Worm (Caenorhabditis elegans) whole organism, midembryonic: ENCODE measurements around the gene gst-12.

ENCODE experiments used
- ref-1 ChIP-seq: fragments of 200-800 bp; sonication (Bioruptor generic); conservative IDR thresholded peaks from 2 replicates; pipeline ENCODE4 v1.3.6; 2022; ENCODE audit warnings: missing genetic modification reagents, missing genetic modification characterization, missing compliant biosample characterization
- ztf-29 ChIP-seq: fragments of 200-800 bp; sonication (Bioruptor generic); IDR thresholded peaks from 2 replicates; pipeline ENCODE4 v1.3.6; 2022; ENCODE audit warnings: missing genetic modification reagents, missing genetic modification characterization, missing compliant biosample characterization

DNA sequence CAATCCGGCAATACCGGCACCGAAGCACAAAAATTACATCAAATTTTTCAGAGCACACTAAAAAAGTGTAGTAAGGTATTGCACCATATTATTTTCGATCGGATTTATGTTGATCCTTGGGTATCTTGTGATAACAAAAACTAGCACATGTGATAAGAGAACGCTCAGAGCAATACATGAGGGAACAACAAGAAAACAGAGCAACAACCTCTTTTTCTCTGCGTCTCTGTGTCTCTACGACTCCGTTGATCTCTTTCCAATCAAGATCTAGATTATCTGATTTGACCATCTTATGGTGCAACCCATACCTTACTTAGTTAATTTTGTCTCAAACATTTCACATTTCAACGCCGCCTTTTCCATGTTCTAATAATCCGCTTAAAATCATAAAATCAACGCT, 14.4 kb upstream of the gst-12 start, which contains the start of gene tag-10:
- no peak for TF ChIP-seq ref-1 (GFP tag; lab: Robert Waterston, UW)
- no peak for TF ChIP-seq ztf-29
